Fruit fly (Drosophila melanogaster) whole organism, prepupa: ENCODE results near the gene CG14113.

Source experiments
- CG10631 ChIP-seq: fragments of 200-800 bp; sonication (Bioruptor generic); optimal IDR thresholded peaks from 2 replicates; lab custom pipeline; 2016; ENCODE audit warnings: missing biosample characterization, missing genetic modification characterization
- CG10669 ChIP-seq: fragments of 200-800 bp; sonication (Bioruptor generic); optimal IDR thresholded peaks from 3 replicates; lab custom pipeline; 2018; ENCODE audit warnings: missing biosample characterization, mild to moderate bottlenecking, missing genetic modification characterization, moderate library complexity
- CG11294 ChIP-seq: fragments of 200-800 bp; sonication (Bioruptor generic); IDR thresholded peaks from 2 replicates; pipeline ENCODE4 v1.3.6; 2022; ENCODE audit warnings: missing biosample characterization, missing genetic modification characterization
- CG11902 ChIP-seq: fragments of 200-800 bp; sonication (Bioruptor generic); optimal IDR thresholded peaks from 3 replicates; lab custom pipeline; 2016; ENCODE audit warnings: missing biosample characterization, missing genetic modification characterization
- CG1621 ChIP-seq: fragments of 200-800 bp; sonication (Bioruptor generic); optimal IDR thresholded peaks from 3 replicates; lab custom pipeline; 2018; ENCODE audit warnings: missing biosample characterization, mild to moderate bottlenecking, missing genetic modification characterization
- CG16779 ChIP-seq: fragments of 200-800 bp; sonication (Bioruptor generic); optimal IDR thresholded peaks from 3 replicates; lab custom pipeline; 2017; ENCODE audit warnings: missing biosample characterization, mild to moderate bottlenecking, missing genetic modification characterization
- CG3032 ChIP-seq: fragments of 200-800 bp; optimal IDR thresholded peaks from 2 replicates; lab custom pipeline; 2019; ENCODE audit warnings: missing biosample characterization, mild to moderate bottlenecking, missing genetic modification characterization, moderate library complexity
- CG31627 ChIP-seq: fragments of 200-800 bp; sonication (Bioruptor generic); optimal IDR thresholded peaks from 3 replicates; lab custom pipeline; 2016; ENCODE audit warnings: missing biosample characterization, missing genetic modification characterization
- CG3919 ChIP-seq: fragments of 200-800 bp; sonication (Bioruptor generic); optimal IDR thresholded peaks from 3 replicates; lab custom pipeline; 2016; ENCODE audit warnings: missing biosample characterization, missing genetic modification characterization
- CG4318 ChIP-seq: fragments of 200-800 bp; sonication (Bioruptor generic); optimal IDR thresholded peaks from 3 replicates; lab custom pipeline; 2017; ENCODE audit warnings: missing biosample characterization, mild to moderate bottlenecking, missing genetic modification characterization
- CG6276 ChIP-seq: fragments of 200-800 bp; sonication (Bioruptor generic); optimal IDR thresholded peaks from 2 replicates; lab custom pipeline; 2017; ENCODE audit warnings: missing biosample characterization, mild to moderate bottlenecking, missing genetic modification characterization
- CG9139 ChIP-seq: fragments of 200-800 bp; sonication (Bioruptor generic); optimal IDR thresholded peaks from 3 replicates; lab custom pipeline; 2017; ENCODE audit warnings: missing biosample characterization, mild to moderate bottlenecking, missing genetic modification characterization
- Eip75B ChIP-seq: fragments of 200-800 bp; sonication (Bioruptor generic); optimal IDR thresholded peaks from 3 replicates; lab custom pipeline; 2016; ENCODE audit warnings: missing biosample characterization, missing genetic modification characterization
- Gug ChIP-seq: fragments of 200-800 bp; sonication (Bioruptor generic); IDR thresholded peaks from 2 replicates; pipeline ENCODE4 v1.3.6; 2022; ENCODE audit warnings: missing biosample characterization, missing genetic modification characterization
- Hr4 ChIP-seq: fragments of 200-800 bp; sonication (Bioruptor generic); optimal IDR thresholded peaks from 3 replicates; lab custom pipeline; 2016; ENCODE audit warnings: missing biosample characterization, missing genetic modification characterization
- Smox ChIP-seq: fragments of 200-800 bp; sonication (Bioruptor generic); optimal IDR thresholded peaks from 3 replicates; lab custom pipeline; 2016; ENCODE audit warnings: missing biosample characterization, missing genetic modification characterization
- achi ChIP-seq: fragments of 200-800 bp; sonication (Bioruptor generic); optimal IDR thresholded peaks from 3 replicates; lab custom pipeline; 2016; ENCODE audit warnings: missing biosample characterization, missing genetic modification characterization
- dac ChIP-seq: fragments of 200-800 bp; sonication (Bioruptor generic); optimal IDR thresholded peaks from 2 replicates; lab custom pipeline; 2017; ENCODE audit warnings: missing biosample characterization, mild to moderate bottlenecking, missing genetic modification characterization
- esn ChIP-seq: fragments of 200-800 bp; sonication (Bioruptor generic); optimal IDR thresholded peaks from 2 replicates; lab custom pipeline; 2016; ENCODE audit warnings: missing biosample characterization, mild to moderate bottlenecking, missing genetic modification characterization, moderate library complexity
- fd85E ChIP-seq: fragments of 200-800 bp; sonication (Bioruptor generic); optimal IDR thresholded peaks from 3 replicates; lab custom pipeline; 2016; ENCODE audit warnings: missing biosample characterization, missing genetic modification characterization
- fkh ChIP-seq: fragments of 200-800 bp; sonication (Bioruptor generic); optimal IDR thresholded peaks from 3 replicates; lab custom pipeline; 2017; ENCODE audit warnings: missing biosample characterization, mild to moderate bottlenecking, missing genetic modification characterization, moderate library complexity
- pdm3 ChIP-seq: fragments of 200-800 bp; sonication (Bioruptor generic); optimal IDR thresholded peaks from 3 replicates; lab custom pipeline; 2016; ENCODE audit warnings: missing biosample characterization, missing genetic modification characterization
- spab ChIP-seq: fragments of 200-800 bp; sonication (Bioruptor generic); optimal IDR thresholded peaks from 2 replicates; lab custom pipeline; 2017; ENCODE audit warnings: missing biosample characterization, mild to moderate bottlenecking, missing genetic modification characterization, missing genetic modification reagents
- svp ChIP-seq: fragments of 200-800 bp; sonication (Bioruptor generic); peaks from one replicate; lab custom pipeline; 2016; ENCODE audit warnings: missing biosample characterization, missing genetic modification characterization
- vri ChIP-seq: fragments of 200-800 bp; sonication (Bioruptor generic); optimal IDR thresholded peaks from 3 replicates; lab custom pipeline; 2016; ENCODE audit warnings: missing biosample characterization, mild to moderate bottlenecking, missing genetic modification characterization

The CG14113 gene

dm6 chr3L:13301787-13302186 lies 27.1 kb upstream of the CG14113 start:
- TF ChIP-seq CG10669 (GFP tag; lab: Kevin White, UChicago): no peak
- no peak for TF ChIP-seq Eip75B (GFP tag; lab: Kevin White, UChicago)
- TF ChIP-seq dac (GFP tag; lab: Kevin White, UChicago): no peak
- no peak for TF ChIP-seq esn
- TF ChIP-seq CG9139 (GFP tag; lab: Kevin White, UChicago): no peak
- no peak for TF ChIP-seq spab
- TF ChIP-seq, all 60 proteins: peak for 0

DNA sequence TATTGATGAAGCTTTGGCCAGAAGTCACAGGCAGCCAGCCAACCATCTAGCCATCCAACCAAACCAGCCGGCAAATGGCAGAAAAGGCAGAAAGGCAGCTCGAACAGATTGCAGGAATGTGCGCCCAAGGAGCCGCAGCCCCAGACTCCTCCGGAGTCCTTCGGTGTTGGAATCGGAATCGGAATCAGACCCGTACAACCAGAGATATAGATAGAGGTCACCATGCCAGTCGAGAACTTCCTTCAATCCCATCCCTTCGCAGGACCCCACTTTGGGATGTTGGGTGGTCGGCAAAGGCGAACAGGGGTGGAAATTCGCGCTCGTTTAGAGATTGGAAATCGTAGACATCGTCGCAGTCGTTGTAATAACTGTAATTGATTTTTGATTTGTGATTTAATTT lies 16.7 kb upstream of the CG14113 start:
- TF ChIP-seq Hr4 (GFP tag; lab: Kevin White, UChicago): no peak

DNA sequence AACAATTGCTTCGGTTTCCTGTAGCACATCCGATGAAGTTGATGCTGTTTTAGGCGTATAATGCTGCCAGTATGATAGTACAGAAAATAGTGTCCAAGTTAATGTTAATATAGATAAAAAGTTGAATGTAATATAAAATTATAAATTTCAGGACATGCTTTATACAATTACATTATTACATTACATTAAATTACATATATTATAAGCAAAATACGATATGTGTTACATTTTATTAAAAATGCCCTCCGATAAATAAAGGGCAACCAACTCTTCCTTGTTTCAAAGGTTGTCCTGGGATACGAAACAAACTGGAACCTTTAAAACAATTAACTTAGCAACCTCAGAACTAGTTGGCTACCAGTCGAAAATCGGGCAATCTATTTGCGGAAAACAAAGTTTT lies 19.8 kb downstream of the CG14113 start, which contains the start of gene CG17687:
TSS of gene CG17687 (plus strand) at position 301 of the 400 bp plus-strand sequence.
- no peak for TF ChIP-seq pdm3 (GFP tag; lab: Kevin White, UChicago)
- TF ChIP-seq svp (GFP tag; lab: Kevin White, UChicago): peak; percentile 43

dm6 chr3L:13356084-13356693 lies 27.3 kb downstream of the CG14113 start, which contains the start of gene Nplp2:
TSS of gene Nplp2 (plus strand) at chr3L:13356376.
- TF ChIP-seq vri (GFP tag; lab: Kevin White, UChicago) (no peak), fd85E (no peak), fkh (GFP tag; lab: Kevin White, UChicago) (peak; percentile 55), CG6276 (GFP tag; lab: Kevin White, UChicago) (no peak), CG11294 (no peak), CG11902 (no peak), svp (GFP tag; lab: Kevin White, UChicago) (peak; percentile 49)
- TF ChIP-seq, all 60 proteins: peak for 2

DNA sequence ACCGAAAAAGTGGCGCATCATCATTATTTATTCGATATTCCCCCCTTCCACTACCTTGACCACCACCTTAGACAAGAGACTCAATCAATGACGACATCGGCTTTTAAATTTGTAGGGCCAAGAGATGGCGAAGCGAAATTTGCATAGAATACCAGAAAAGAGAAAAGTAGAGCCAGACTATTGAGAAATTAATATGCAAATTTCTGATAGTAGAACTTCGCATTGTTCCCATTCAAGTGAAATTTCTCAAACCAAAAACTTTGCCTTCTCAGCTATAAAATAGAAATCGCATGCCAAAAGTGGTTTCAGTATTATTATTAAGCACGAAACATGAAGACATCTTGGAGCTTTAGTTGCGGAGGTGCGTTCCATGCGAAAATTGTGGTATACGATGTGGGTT lies 48.7 kb downstream of the CG14113 start, which contains the start of gene CG14111:
TSS of gene CG14111 (plus strand) at position 301 of the 400 bp plus-strand sequence.
- no peak for TF ChIP-seq CG1621
- TF ChIP-seq svp (GFP tag; lab: Kevin White, UChicago): peak; percentile 1
- no peak for TF ChIP-seq CG16779 (tag; lab: Kevin White, UChicago)

DNA sequence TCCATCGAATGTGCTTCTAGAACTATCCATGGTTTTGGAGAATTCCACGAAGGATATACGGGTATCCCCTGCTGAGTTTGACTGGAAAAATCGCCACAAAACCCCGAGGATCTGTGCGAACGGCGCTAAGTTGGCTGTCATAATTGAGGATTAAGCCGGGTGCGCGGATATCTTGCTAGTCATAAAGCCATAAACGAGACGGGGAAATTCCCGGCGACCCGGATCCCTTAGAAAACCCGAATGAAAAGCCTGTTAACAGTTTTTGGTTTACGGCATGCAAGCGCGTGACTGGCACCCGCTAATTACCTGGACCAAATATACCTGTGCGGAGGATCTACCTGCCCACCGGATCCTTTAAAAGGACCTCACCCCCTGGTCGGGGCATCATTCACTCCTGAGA lies 49.3 kb downstream of the CG14113 start, which contains the start of gene SNCF:
TSS of gene SNCF (plus strand) at position 382 of the 400 bp plus-strand sequence.
- no peak for TF ChIP-seq CG4318 (GFP tag; lab: Kevin White, UChicago)
- TF ChIP-seq CG9139 (GFP tag; lab: Kevin White, UChicago): no peak
- no peak for TF ChIP-seq CG10631
- no peak for TF ChIP-seq Gug (GFP tag; lab: Robert Waterston, UW)
- TF ChIP-seq Smox: no peak
- TF ChIP-seq CG10669 (GFP tag; lab: Kevin White, UChicago): no peak
- TF ChIP-seq CG6276 (GFP tag; lab: Kevin White, UChicago): no peak
- no peak for TF ChIP-seq vri (GFP tag; lab: Kevin White, UChicago)
- no peak for TF ChIP-seq CG3919
- TF ChIP-seq CG3032 (tag; lab: Kevin White, UChicago): no peak
- TF ChIP-seq CG31627: no peak
- TF ChIP-seq CG16779 (tag; lab: Kevin White, UChicago): no peak
- TF ChIP-seq achi (GFP tag; lab: Kevin White, UChicago): no peak
